Worm (Caenorhabditis elegans) whole organism, L4 larva: Measurements from ENCODE around the gene cah-3.

Experiments used
- F37D6.2 ChIP-seq: sonication (generic microtip); optimal IDR thresholded peaks from 2 replicates; lab custom pipeline; 2016; ENCODE audit warnings: mild to moderate bottlenecking, missing genetic modification characterization, missing compliant biosample characterization
- R02D3.7 ChIP-seq: fragments of 150-350 bp; sonication (generic microtip); optimal IDR thresholded peaks from 3 replicates; lab custom pipeline; 2014; ENCODE audit warnings: missing biosample characterization, missing genetic modification characterization
- T26A8.4 ChIP-seq: fragments of 200-800 bp; sonication (Bioruptor generic); IDR thresholded peaks from 2 replicates; pipeline ENCODE4 v1.3.6; 2022; ENCODE audit warnings: missing genetic modification characterization, missing compliant biosample characterization
- Y105C5A.15 ChIP-seq: fragments of 200-800 bp; sonication (Bioruptor generic); IDR thresholded peaks from 2 replicates; pipeline ENCODE4 v1.3.6; 2022; ENCODE audit warnings: missing genetic modification characterization, missing compliant biosample characterization
- Y5F2A.4 ChIP-seq: fragments of 200-800 bp; sonication (Bioruptor generic); optimal IDR thresholded peaks from 2 replicates; lab custom pipeline; 2018; ENCODE audit warnings: mild to moderate bottlenecking, missing genetic modification characterization, missing compliant biosample characterization
- aha-1 ChIP-seq: fragments of 150-350 bp; peaks from one replicate; lab custom pipeline; 2014; ENCODE audit warnings: missing biosample characterization, missing genetic modification characterization
- aly-2 ChIP-seq: sonication (generic microtip); optimal IDR thresholded peaks from 2 replicates; lab custom pipeline; 2018; ENCODE audit warnings: missing biosample characterization, missing genetic modification characterization
- ama-1 ChIP-seq: fragments of 150-350 bp; optimal IDR thresholded peaks from 2 replicates; lab custom pipeline; 2014; ENCODE audit warnings: inconsistent platforms, mixed read lengths
- arid-1 ChIP-seq: fragments of 200-800 bp; sonication (Bioruptor generic); conservative IDR thresholded peaks from 2 replicates; pipeline ENCODE4 v1.3.6; 2022; ENCODE audit warnings: missing genetic modification reagents, missing genetic modification characterization, missing compliant biosample characterization
- attf-4 ChIP-seq: sonication (generic microtip); optimal IDR thresholded peaks from 3 replicates; lab custom pipeline; 2017; ENCODE audit warnings: missing biosample characterization, missing genetic modification characterization
- ceh-20 ChIP-seq: fragments of 200-800 bp; sonication (Bioruptor generic); IDR thresholded peaks from 2 replicates; pipeline ENCODE4 v1.3.6; 2022; ENCODE audit warnings: missing genetic modification reagents, missing genetic modification characterization, missing compliant biosample characterization
- ceh-28 ChIP-seq: fragments of 150-350 bp; optimal IDR thresholded peaks from 2 replicates; lab custom pipeline; 2014; ENCODE audit warnings: missing biosample characterization, missing genetic modification reagents, missing genetic modification characterization
- ceh-32 ChIP-seq: sonication (generic microtip); optimal IDR thresholded peaks from 2 replicates; lab custom pipeline; 2016; ENCODE audit warnings: mild to moderate bottlenecking, missing genetic modification characterization, missing compliant biosample characterization; ENCODE audit not compliant: poor library complexity
- ceh-62 ChIP-seq: sonication (generic microtip); optimal IDR thresholded peaks from 2 replicates; lab custom pipeline; 2017; ENCODE audit warnings: missing biosample characterization, missing genetic modification characterization
- ceh-82 ChIP-seq: sonication (generic microtip); optimal IDR thresholded peaks from 2 replicates; lab custom pipeline; 2017; ENCODE audit warnings: missing biosample characterization, missing genetic modification characterization
- ces-1 ChIP-seq: fragments of 150-350 bp; sonication (generic microtip); optimal IDR thresholded peaks from 4 replicates; lab custom pipeline; 2014; ENCODE audit warnings: missing biosample characterization, missing genetic modification reagents, missing genetic modification characterization
- ctbp-1 ChIP-seq: fragments of 200-800 bp; sonication (Bioruptor generic); IDR thresholded peaks from 2 replicates; pipeline ENCODE4 v1.3.6; 2022; ENCODE audit warnings: missing genetic modification reagents, missing genetic modification characterization, missing compliant biosample characterization
- daf-12 ChIP-seq: fragments of 150-350 bp; optimal IDR thresholded peaks from 2 replicates; lab custom pipeline; 2014; ENCODE audit warnings: missing biosample characterization, missing genetic modification reagents, missing genetic modification characterization
- dmd-6 ChIP-seq: fragments of 200-800 bp; sonication (Bioruptor generic); IDR thresholded peaks from 2 replicates; pipeline ENCODE4 v1.3.6; 2022; ENCODE audit warnings: missing genetic modification reagents, missing genetic modification characterization, missing compliant biosample characterization
- dmd-9 ChIP-seq: fragments of 200-800 bp; sonication (Bioruptor generic); IDR thresholded peaks from 2 replicates; pipeline ENCODE4 v1.3.6; 2022; ENCODE audit warnings: missing genetic modification reagents, missing genetic modification characterization, missing compliant biosample characterization
- dve-1 ChIP-seq: sonication (generic microtip); optimal IDR thresholded peaks from 2 replicates; lab custom pipeline; 2017; ENCODE audit warnings: antibody characterized with exemption, mild to moderate bottlenecking, missing genetic modification characterization, missing compliant biosample characterization; ENCODE audit not compliant: insufficient read depth
- egl-27 ChIP-seq: sonication (generic microtip); optimal IDR thresholded peaks from 3 replicates; lab custom pipeline; 2017; ENCODE audit warnings: missing biosample characterization, missing genetic modification reagents, missing genetic modification characterization
- hif-1 ChIP-seq, 2 experiments: sonication (generic microtip); optimal IDR thresholded peaks; 2 replicates each; lab custom pipeline; 2016 to 2017; ENCODE audit warnings: missing compliant biosample characterization in 2 of 2, missing genetic modification characterization in 2 of 2, missing genetic modification reagents in 2 of 2, missing genotype in 2 of 2, mild to moderate bottlenecking in 1 of 2
- hlh-30 ChIP-seq: sonication (generic microtip); optimal IDR thresholded peaks from 2 replicates; lab custom pipeline; 2017; ENCODE audit warnings: antibody characterized with exemption, mild to moderate bottlenecking, missing genetic modification characterization, missing compliant biosample characterization; ENCODE audit not compliant: insufficient read depth
- hmg-1.1 ChIP-seq: fragments of 200-800 bp; sonication (Bioruptor generic); IDR thresholded peaks from 2 replicates; pipeline ENCODE4 v1.3.6; 2022; ENCODE audit warnings: missing genetic modification reagents, missing genetic modification characterization, missing compliant biosample characterization
- jun-1 ChIP-seq: fragments of 150-350 bp; optimal IDR thresholded peaks from 2 replicates; lab custom pipeline; 2014; ENCODE audit warnings: missing biosample characterization, missing genetic modification reagents, missing genetic modification characterization
- lin-15B ChIP-seq: fragments of 150-350 bp; sonication (generic microtip); optimal IDR thresholded peaks from 3 replicates; lab custom pipeline; 2014; ENCODE audit warnings: missing biosample characterization, missing genetic modification characterization
- lin-29 ChIP-seq: fragments of 200-800 bp; sonication (Bioruptor generic); IDR thresholded peaks from 2 replicates; pipeline ENCODE4 v1.3.6; 2022; ENCODE audit warnings: missing genetic modification reagents, missing genetic modification characterization, missing compliant biosample characterization
- lir-3 ChIP-seq: sonication (generic microtip); optimal IDR thresholded peaks from 2 replicates; lab custom pipeline; 2016; ENCODE audit warnings: mild to moderate bottlenecking, missing genetic modification characterization, missing compliant biosample characterization
- madf-5 ChIP-seq, 2 experiments: fragments of 200-800 bp; sonication (Bioruptor generic); IDR thresholded peaks; 2 replicates each; pipeline ENCODE4 v1.3.6; 2022; ENCODE audit warnings: missing compliant biosample characterization in 2 of 2, missing genetic modification characterization in 2 of 2
- mdl-1 ChIP-seq, 2 experiments: fragments of 150-350 bp in 1 of 2; sonication (generic microtip) in 1 of 2; optimal IDR thresholded peaks; 2 replicates each; lab custom pipeline; 2014 to 2017; ENCODE audit warnings: missing biosample characterization in 2 of 2, missing genetic modification characterization in 2 of 2
- mep-1 ChIP-seq: fragments of 150-350 bp; sonication (generic microtip); optimal IDR thresholded peaks from 3 replicates; lab custom pipeline; 2014; ENCODE audit warnings: missing biosample characterization, missing genetic modification characterization
- nhr-10 ChIP-seq: fragments of 150-350 bp; optimal IDR thresholded peaks from 2 replicates; lab custom pipeline; 2014; ENCODE audit warnings: missing biosample characterization, missing genetic modification characterization
- nhr-111 ChIP-seq: fragments of 200-800 bp; sonication (Bioruptor generic); optimal IDR thresholded peaks from 2 replicates; lab custom pipeline; 2018; ENCODE audit warnings: mild to moderate bottlenecking, missing genetic modification characterization, missing compliant biosample characterization
- nhr-28 ChIP-seq: fragments of 150-350 bp; optimal IDR thresholded peaks from 2 replicates; lab custom pipeline; 2014; ENCODE audit warnings: missing biosample characterization, missing genetic modification characterization
- nhr-42 ChIP-seq: fragments of 200-800 bp; sonication (Bioruptor generic); IDR thresholded peaks from 2 replicates; pipeline ENCODE4 v1.3.6; 2022; ENCODE audit warnings: missing genetic modification characterization, missing compliant biosample characterization
- nhr-6 ChIP-seq: fragments of 150-350 bp; optimal IDR thresholded peaks from 2 replicates; lab custom pipeline; 2014; ENCODE audit warnings: missing biosample characterization, missing genetic modification characterization
- php-3 ChIP-seq: fragments of 200-800 bp; sonication (Bioruptor generic); IDR thresholded peaks from 2 replicates; pipeline ENCODE4 v1.3.6; 2022; ENCODE audit warnings: missing genetic modification reagents, missing genetic modification characterization, missing compliant biosample characterization
- pqm-1 ChIP-seq: sonication (generic microtip); optimal IDR thresholded peaks from 2 replicates; lab custom pipeline; 2017; ENCODE audit warnings: missing biosample characterization, missing genetic modification characterization
- rbr-2 ChIP-seq: sonication (generic microtip); optimal IDR thresholded peaks from 2 replicates; lab custom pipeline; 2016; ENCODE audit warnings: missing genotype, missing genetic modification characterization, missing compliant biosample characterization
- saeg-2 ChIP-seq: fragments of 200-800 bp; sonication (Bioruptor generic); IDR thresholded peaks from 2 replicates; pipeline ENCODE4 v1.3.6; 2022; ENCODE audit warnings: missing genetic modification reagents, missing genetic modification characterization, missing compliant biosample characterization
- sdz-12 ChIP-seq: fragments of 200-800 bp; sonication (Bioruptor generic); optimal IDR thresholded peaks from 2 replicates; lab custom pipeline; 2018; ENCODE audit warnings: mild to moderate bottlenecking, missing genetic modification characterization, missing compliant biosample characterization
- set-16 ChIP-seq: fragments of 200-800 bp; sonication (Bioruptor generic); IDR thresholded peaks from 2 replicates; pipeline ENCODE4 v1.3.6; 2022; ENCODE audit warnings: missing genetic modification reagents, missing genetic modification characterization, missing compliant biosample characterization
- skn-1 ChIP-seq: fragments of 150-350 bp; optimal IDR thresholded peaks from 2 replicates; lab custom pipeline; 2014; ENCODE audit warnings: missing biosample characterization, missing genetic modification characterization
- snpc-4 ChIP-seq: fragments of 150-350 bp; optimal IDR thresholded peaks from 2 replicates; lab custom pipeline; 2014; ENCODE audit warnings: missing biosample characterization, missing genetic modification characterization
- spr-1 ChIP-seq: sonication (generic microtip); optimal IDR thresholded peaks from 2 replicates; lab custom pipeline; 2016; ENCODE audit warnings: mild to moderate bottlenecking, missing genetic modification characterization, missing compliant biosample characterization
- spr-3 ChIP-seq: fragments of 200-800 bp; sonication (Bioruptor generic); optimal IDR thresholded peaks from 2 replicates; lab custom pipeline; 2018; ENCODE audit warnings: mild to moderate bottlenecking, missing genetic modification characterization, missing compliant biosample characterization
- tag-97 ChIP-seq: fragments of 200-800 bp; sonication (Bioruptor generic); IDR thresholded peaks from 2 replicates; pipeline ENCODE4 v1.3.6; 2022; ENCODE audit warnings: missing genetic modification characterization, missing compliant biosample characterization
- unc-62 ChIP-seq, 3 experiments: fragments of 150-350 bp in 1 of 3; sonication (generic microtip); optimal IDR thresholded peaks in 2 of 3; peaks in 1 of 3; 1 replicate in 1 of 3; 2 replicates in 2 of 3; lab custom pipeline; 2014 to 2017; ENCODE audit warnings: missing biosample characterization in 3 of 3, missing genetic modification characterization in 3 of 3, missing genetic modification reagents in 3 of 3, missing genotype in 1 of 3
- vab-7 ChIP-seq: fragments of 200-800 bp; sonication (Bioruptor generic); IDR thresholded peaks from 2 replicates; pipeline ENCODE4 v1.3.6; 2022; ENCODE audit warnings: missing genetic modification reagents, missing genetic modification characterization, missing compliant biosample characterization
- zfp-3 ChIP-seq: fragments of 200-800 bp; sonication (Bioruptor generic); conservative IDR thresholded peaks from 2 replicates; pipeline ENCODE4 v1.3.6; 2022; ENCODE audit warnings: missing genetic modification reagents, missing genetic modification characterization, missing compliant biosample characterization
- zip-2 ChIP-seq: fragments of 150-350 bp; optimal IDR thresholded peaks from 2 replicates; lab custom pipeline; 2014; ENCODE audit warnings: missing biosample characterization, missing genetic modification characterization

The cah-3 gene

ce11 chrX:16487068-16487658 lies at the start of gene cah-3:
TSS of gene cah-3 (plus strand) at chrX:16487481.
- TF ChIP-seq daf-12 (tag; lab: Kevin White, UChicago) (no peak), ama-1 (lab: Kevin White, UChicago) (no peak), spr-3 (GFP tag; lab: Kevin White, UChicago) (no peak), ceh-20 (GFP tag; lab: Robert Waterston, UW) (no peak), attf-4 (no peak), rbr-2 (tag; lab: Kevin White, UChicago) (no peak), mep-1 (no peak), ctbp-1 (GFP tag; lab: Robert Waterston, UW) (0 out of 2 replicates have a peak, but pooled peaks have one; percentile 38), hmg-1.1 (GFP tag; lab: Robert Waterston, UW) (no peak), php-3 (GFP tag; lab: Robert Waterston, UW) (no peak), zip-2 (no peak), snpc-4 (tag; lab: Kevin White, UChicago) (no peak), nhr-42 (GFP tag; lab: Robert Waterston, UW) (no peak), ceh-82 (tag; lab: Kevin White, UChicago) (no peak), nhr-111 (GFP tag; lab: Kevin White, UChicago) (no peak), tag-97 (GFP tag; lab: Robert Waterston, UW) (no peak), dve-1 (tag; lab: Kevin White, UChicago) (no peak), spr-1 (no peak), vab-7 (no peak), sdz-12 (GFP tag; lab: Kevin White, UChicago) (no peak), madf-5 (GFP tag; IDR thresholded peaks at IDR 0.05; lab: Robert Waterston, UW) (no peak), Y5F2A.4 (GFP tag; lab: Kevin White, UChicago) (no peak), ces-1 (GFP tag; lab: Kevin White, UChicago) (peak; percentile 2), R02D3.7 (tag; lab: Kevin White, UChicago) (no peak), hif-1 (tag; optimal IDR thresholded peaks at IDR 0.05; lab: Kevin White, UChicago) (no peak), pqm-1 (tag; lab: Kevin White, UChicago) (peak; percentile 76), dmd-9 (no peak), arid-1 (GFP tag; lab: Robert Waterston, UW) (no peak), Y105C5A.15 (GFP tag; lab: Robert Waterston, UW) (no peak), ceh-32 (tag; lab: Kevin White, UChicago) (no peak), hlh-30 (tag; lab: Kevin White, UChicago) (no peak), ceh-28 (no peak), unc-62 (GFP tag; optimal IDR thresholded peaks at IDR 0.05 in 1 of 2; lab: Kevin White, UChicago) (peak in 1 of 2 experiments; percentile 45), unc-62 (tag; optimal IDR thresholded peaks at IDR 0.05; lab: Kevin White, UChicago) (no peak), saeg-2 (GFP tag; lab: Robert Waterston, UW) (no peak), lin-15B (tag; lab: Kevin White, UChicago) (no peak), mdl-1 (tag; optimal IDR thresholded peaks at IDR 0.05; lab: Kevin White, UChicago) (peak in 1 of 2 experiments; percentile 26), lin-29 (no peak), aha-1 (tag; lab: Kevin White, UChicago) (peak; percentile 30), egl-27 (tag; lab: Kevin White, UChicago) (no peak), aly-2 (no peak), skn-1 (tag; lab: Kevin White, UChicago) (no peak), T26A8.4 (GFP tag; lab: Robert Waterston, UW) (no peak), F37D6.2 (tag; lab: Kevin White, UChicago) (no peak), set-16 (GFP tag; lab: Robert Waterston, UW) (no peak), nhr-6 (tag; lab: Kevin White, UChicago) (no peak), lir-3 (no peak), dmd-6 (peak; percentile 84), ceh-62 (tag; lab: Kevin White, UChicago) (no peak), nhr-28 (peak; percentile 43), jun-1 (tag; lab: Kevin White, UChicago) (no peak), nhr-10 (tag; lab: Kevin White, UChicago) (no peak), zfp-3 (GFP tag; lab: Robert Waterston, UW) (no peak)
